Worm (Caenorhabditis elegans) whole organism, L1 larva: ENCODE measurements around the gene T10B5.3.

Experiments used
- Y116A8C.19 ChIP-seq: sonication (generic microtip); optimal IDR thresholded peaks from 2 replicates; lab custom pipeline; 2016; ENCODE audit warnings: missing compliant biosample characterization, missing genetic modification characterization, borderline replicate concordance
- ces-1 ChIP-seq: fragments of 150-350 bp; optimal IDR thresholded peaks from 2 replicates; lab custom pipeline; 2014; ENCODE audit warnings: missing biosample characterization, missing genetic modification reagents, missing genetic modification characterization
- dpl-1 ChIP-seq, 3 experiments: fragments of 150-350 bp in 2 of 3; sonication (generic microtip) in 1 of 3; optimal IDR thresholded peaks; 2 replicates each; lab custom pipeline; 2014 to 2017; ENCODE audit warnings: missing biosample characterization in 3 of 3, missing genetic modification characterization in 3 of 3, missing genetic modification reagents in 3 of 3
- efl-1 ChIP-seq, 4 experiments: fragments of 150-350 bp; optimal IDR thresholded peaks in 3 of 4; peaks in 1 of 4; 1 replicate in 1 of 4; 2 replicates in 3 of 4; lab custom pipeline; 2014; ENCODE audit warnings: missing biosample characterization in 2 of 4, missing genetic modification characterization in 2 of 4, missing genetic modification reagents in 2 of 4
- egl-27 ChIP-seq, 2 experiments: fragments of 150-350 bp in 1 of 2; sonication (generic microtip); optimal IDR thresholded peaks; 3 replicates each; lab custom pipeline; 2017 to 2018; ENCODE audit warnings: missing biosample characterization in 2 of 2, missing genetic modification characterization in 2 of 2, missing genetic modification reagents in 2 of 2
- hlh-17 ChIP-seq: fragments of 200-800 bp; sonication (Bioruptor generic); optimal IDR thresholded peaks from 2 replicates; lab custom pipeline; 2018; ENCODE audit warnings: missing genetic modification characterization, mild to moderate bottlenecking, missing compliant biosample characterization, moderate library complexity, borderline replicate concordance
- mef-2 ChIP-seq: fragments of 150-350 bp; optimal IDR thresholded peaks from 2 replicates; lab custom pipeline; 2014; ENCODE audit warnings: missing biosample characterization, missing genetic modification characterization
- nhr-77 ChIP-seq: fragments of 150-350 bp; optimal IDR thresholded peaks from 2 replicates; lab custom pipeline; 2014; ENCODE audit warnings: missing biosample characterization, missing genetic modification characterization
- skn-1 ChIP-seq: fragments of 150-350 bp; optimal IDR thresholded peaks from 2 replicates; lab custom pipeline; 2014; ENCODE audit warnings: missing biosample characterization, missing genetic modification characterization
- sox-4 ChIP-seq: sonication (generic microtip); optimal IDR thresholded peaks from 2 replicates; lab custom pipeline; 2016; ENCODE audit warnings: missing genetic modification characterization, missing compliant biosample characterization

DNA sequence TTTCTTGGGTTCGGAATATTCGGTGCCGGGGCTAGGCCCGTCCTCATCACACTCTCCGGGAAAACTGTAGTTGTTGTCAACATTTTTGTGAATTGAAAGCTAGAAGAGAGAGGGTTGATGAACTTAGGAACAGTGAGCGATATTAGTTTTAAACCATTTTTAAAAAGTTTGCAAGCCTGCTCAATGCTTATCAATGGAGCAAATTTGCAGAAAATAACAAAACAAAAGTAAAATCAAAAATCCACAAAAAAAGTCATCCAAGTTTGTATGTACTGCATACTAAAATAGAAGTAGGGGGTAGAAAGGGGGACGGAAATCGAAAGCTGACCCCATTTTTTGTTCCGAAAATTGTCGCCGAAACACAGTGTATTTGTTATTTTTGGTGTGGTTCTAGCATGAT, 13.4 kb downstream of the T10B5.3 start, which contains the start of gene T10B5.10:
- TF ChIP-seq skn-1 (tag; lab: Kevin White, UChicago), result no peak
- no peak for TF ChIP-seq ces-1 (GFP tag; lab: Kevin White, UChicago)
- no peak for TF ChIP-seq efl-1 (optimal IDR thresholded peaks at IDR 0.05; lab: Kevin White, UChicago)
- TF ChIP-seq efl-1 (GFP tag; optimal IDR thresholded peaks at IDR 0.05 in 1 of 2; lab: Kevin White, UChicago), result peak in 1 of 2 experiments; percentile 51
- no peak for TF ChIP-seq Y116A8C.19
- no peak for TF ChIP-seq mef-2 (tag; lab: Kevin White, UChicago)
- no peak for TF ChIP-seq egl-27 (tag; optimal IDR thresholded peaks at IDR 0.05; lab: Kevin White, UChicago)
- TF ChIP-seq dpl-1 (GFP tag; optimal IDR thresholded peaks at IDR 0.05; lab: Kevin White, UChicago), result no peak
- TF ChIP-seq nhr-77, result no peak
- no peak for TF ChIP-seq sox-4
- no peak for TF ChIP-seq hlh-17
